Worm (Caenorhabditis elegans): ENCODE data around the gene ZK673.2.

The ZK673.2 gene

DNA sequence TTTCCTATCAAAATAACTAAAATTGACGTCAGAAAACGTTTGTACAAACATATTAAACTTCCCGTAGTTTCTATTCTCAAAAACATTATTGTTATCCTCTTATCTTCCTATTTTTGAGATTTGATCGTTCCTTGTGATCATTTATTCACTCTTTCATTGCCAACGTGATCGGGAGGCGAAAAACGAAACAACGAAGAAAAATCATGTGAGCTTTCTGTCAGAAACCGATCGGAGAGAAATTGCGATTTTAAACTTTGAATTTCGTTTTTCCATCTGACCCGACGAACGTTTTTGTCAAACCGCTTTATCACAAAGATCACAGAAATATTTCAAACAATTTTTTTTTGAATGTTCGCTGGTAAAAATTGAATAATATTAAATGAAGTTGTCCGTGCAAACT, 1.8 kb upstream of the ZK673.2 start:
- TF ChIP-seq egl-13 (tag; optimal IDR thresholded peaks at IDR 0.05) (no peak), snpc-4 (tag; optimal IDR thresholded peaks at IDR 0.05) (no peak), unc-62 (GFP tag; optimal IDR thresholded peaks at IDR 0.05) (no peak), egl-27 (tag; optimal IDR thresholded peaks at IDR 0.05) (no peak), sptf-1 (tag; optimal IDR thresholded peaks at IDR 0.05) (no peak), nhr-237 (tag; optimal IDR thresholded peaks at IDR 0.05) (no peak), sup-37 (GFP tag; optimal IDR thresholded peaks at IDR 0.05) (no peak), pag-3 (tag; optimal IDR thresholded peaks at IDR 0.05; ENCODE audit: borderline replicate concordance, insufficient read depth) (peak; percentile 0), lin-15B (tag; optimal IDR thresholded peaks at IDR 0.05) (no peak), lin-13 (GFP tag; optimal IDR thresholded peaks at IDR 0.05) (peak; percentile 8), skn-1 (tag; optimal IDR thresholded peaks at IDR 0.05) (no peak), pqm-1 (tag; optimal IDR thresholded peaks at IDR 0.05) (no peak), mep-1 (tag; optimal IDR thresholded peaks at IDR 0.05) (peak; percentile 57), unc-98 (GFP tag; IDR thresholded peaks at IDR 0.05) (no peak), nhr-20 (tag; optimal IDR thresholded peaks at IDR 0.05) (peak; percentile 88), ztf-11 (tag; optimal IDR thresholded peaks at IDR 0.05) (no peak), fkh-4 (tag; optimal IDR thresholded peaks at IDR 0.05; ENCODE audit: borderline replicate concordance) (no peak), lin-35 (GFP tag; optimal IDR thresholded peaks at IDR 0.05) (peak; percentile 3 to 77), ceh-90 (tag; optimal IDR thresholded peaks at IDR 0.05) (no peak), ztf-4 (tag; optimal IDR thresholded peaks at IDR 0.05) (peak; percentile 61), ets-5 (GFP tag; IDR thresholded peaks at IDR 0.05) (no peak), nhr-11 (tag; optimal IDR thresholded peaks at IDR 0.05) (no peak), nhr-71 (tag; optimal IDR thresholded peaks at IDR 0.05) (peak; percentile 85), rnt-1 (tag; optimal IDR thresholded peaks at IDR 0.05) (peak; percentile 51), nhr-85 (tag) (peak; percentile 87), lin-39 (tag; optimal IDR thresholded peaks at IDR 0.05) (no peak), lin-14 (GFP tag; optimal IDR thresholded peaks at IDR 0.05) (peak; percentile 72), blmp-1 (tag; optimal IDR thresholded peaks at IDR 0.05) (peak; percentile 92), sox-4 (tag; optimal IDR thresholded peaks at IDR 0.05) (no peak), vab-15 (tag; optimal IDR thresholded peaks at IDR 0.05) (no peak), jun-1 (tag; optimal IDR thresholded peaks at IDR 0.05) (no peak), unc-130 (tag; optimal IDR thresholded peaks at IDR 0.05) (peak; percentile 86), ceh-63 (GFP tag; optimal IDR thresholded peaks at IDR 0.05) (no peak), hlh-4 (tag; optimal IDR thresholded peaks at IDR 0.05) (no peak), zag-1 (tag; optimal IDR thresholded peaks at IDR 0.05) (no peak), grh-1 (GFP tag; IDR thresholded peaks at IDR 0.05) (no peak), fos-1 (tag; optimal IDR thresholded peaks at IDR 0.05) (no peak), mdl-1 (tag; optimal IDR thresholded peaks at IDR 0.05) (peak in 1 of 2 experiments; percentile 80), fkh-10 (GFP tag; optimal IDR thresholded peaks at IDR 0.05) (no peak), nhr-47 (tag; optimal IDR thresholded peaks at IDR 0.05) (peak; percentile 11), F16B12.6 (tag; optimal IDR thresholded peaks at IDR 0.05) (no peak), unc-86 (tag; optimal IDR thresholded peaks at IDR 0.05) (no peak), C04F5.9 (tag; optimal IDR thresholded peaks at IDR 0.05) (no peak), dsc-1 (tag; optimal IDR thresholded peaks at IDR 0.05) (no peak), dpl-1 (GFP tag; optimal IDR thresholded peaks at IDR 0.05) (peak in 2 of 3 experiments; percentile 6 to 42), lir-3 (tag; optimal IDR thresholded peaks at IDR 0.05; ENCODE audit: poor library complexity) (peak; percentile 53), nhr-19 (GFP tag; conservative IDR thresholded peaks at IDR 0.05) (peak; percentile 85), nhr-84 (tag; optimal IDR thresholded peaks at IDR 0.05) (no peak), alr-1 (tag; optimal IDR thresholded peaks at IDR 0.05; ENCODE audit: borderline replicate concordance) (no peak), ama-1 (optimal IDR thresholded peaks at IDR 0.05) (no peak), nhr-76 (tag; optimal IDR thresholded peaks at IDR 0.05) (no peak), ceh-8 (GFP tag; optimal IDR thresholded peaks at IDR 0.05) (no peak), fkh-8 (tag; optimal IDR thresholded peaks at IDR 0.05) (no peak), hlh-17 (GFP tag; optimal IDR thresholded peaks at IDR 0.05; ENCODE audit: borderline replicate concordance) (no peak)
